Worm (Caenorhabditis elegans) whole organism, early embryonic: ENCODE measurements around the gene T25B9.8.

Experiments
- B0310.2 ChIP-seq: sonication (generic microtip); optimal IDR thresholded peaks from 2 replicates; lab custom pipeline; 2016; ENCODE audit warnings: mild to moderate bottlenecking, missing genetic modification characterization, missing compliant biosample characterization
- F13C5.2 ChIP-seq: sonication (generic microtip); optimal IDR thresholded peaks from 2 replicates; lab custom pipeline; 2017; ENCODE audit warnings: mild to moderate bottlenecking, missing genetic modification characterization, inconsistent platforms, missing compliant biosample characterization
- aly-1 ChIP-seq: sonication (generic microtip); optimal IDR thresholded peaks from 2 replicates; lab custom pipeline; 2016; ENCODE audit warnings: missing genetic modification characterization, missing compliant biosample characterization
- ama-1 ChIP-seq: fragments of 150-350 bp; optimal IDR thresholded peaks from 2 replicates; lab custom pipeline; 2014
- ceh-13 ChIP-seq: fragments of 200-800 bp; sonication (Bioruptor generic); optimal IDR thresholded peaks from 2 replicates; lab custom pipeline; 2018; ENCODE audit warnings: mild to moderate bottlenecking, missing genetic modification characterization, missing compliant biosample characterization
- ceh-36 ChIP-seq: sonication (generic microtip); optimal IDR thresholded peaks from 2 replicates; lab custom pipeline; 2016; ENCODE audit warnings: missing genetic modification characterization, inconsistent platforms, missing compliant biosample characterization
- ets-7 ChIP-seq: sonication (generic microtip); optimal IDR thresholded peaks from 2 replicates; lab custom pipeline; 2016; ENCODE audit warnings: missing genotype, missing genetic modification characterization, missing compliant biosample characterization
- flt-1 ChIP-seq: fragments of 200-800 bp; sonication (Bioruptor generic); IDR thresholded peaks from 2 replicates; pipeline ENCODE4 v1.3.6; 2022; ENCODE audit warnings: missing genetic modification characterization, missing compliant biosample characterization
- hmbx-1 ChIP-seq: sonication (generic microtip); optimal IDR thresholded peaks from 2 replicates; lab custom pipeline; 2016; ENCODE audit warnings: mild to moderate bottlenecking, missing genetic modification characterization, missing compliant biosample characterization
- hmg-4 ChIP-seq: fragments of 200-800 bp; sonication (Bioruptor generic); optimal IDR thresholded peaks from 2 replicates; lab custom pipeline; 2018; ENCODE audit warnings: mild to moderate bottlenecking, missing genetic modification characterization, missing compliant biosample characterization
- hnd-1 ChIP-seq: sonication (generic microtip); optimal IDR thresholded peaks from 2 replicates; lab custom pipeline; 2016; ENCODE audit warnings: missing genetic modification characterization, missing compliant biosample characterization
- pes-1 ChIP-seq: fragments of 200-800 bp; sonication (Bioruptor generic); IDR thresholded peaks from 2 replicates; pipeline ENCODE4 v1.3.6; 2022; ENCODE audit warnings: missing genetic modification reagents, missing genetic modification characterization, missing compliant biosample characterization
- scrt-1 ChIP-seq: fragments of 200-800 bp; sonication (Bioruptor generic); IDR thresholded peaks from 2 replicates; pipeline ENCODE4 v1.3.6; 2022; ENCODE audit warnings: missing genetic modification characterization, missing compliant biosample characterization
- sea-1 ChIP-seq: fragments of 200-800 bp; sonication (Bioruptor generic); conservative IDR thresholded peaks from 2 replicates; pipeline ENCODE4 v1.3.6; 2022; ENCODE audit warnings: missing genetic modification characterization, missing compliant biosample characterization
- tbx-11 ChIP-seq: fragments of 200-800 bp; sonication (Bioruptor generic); IDR thresholded peaks from 2 replicates; pipeline ENCODE4 v1.3.6; 2022; ENCODE audit warnings: missing genetic modification characterization, missing compliant biosample characterization
- tbx-37 ChIP-seq: fragments of 200-800 bp; sonication (Bioruptor generic); conservative IDR thresholded peaks from 2 replicates; pipeline ENCODE4 v1.3.6; 2022; ENCODE audit warnings: missing genetic modification reagents, missing genetic modification characterization, missing compliant biosample characterization
- tra-4 ChIP-seq: sonication (generic microtip); optimal IDR thresholded peaks from 2 replicates; lab custom pipeline; 2017; ENCODE audit warnings: missing genetic modification characterization, missing compliant biosample characterization

T25B9.8 gene

ce11 chrIV:10780583-10780982, 12.6 kb upstream of the T25B9.8 start, which contains the start of gene swt-3:
Gene swt-3 (minus strand): TSS chrIV:10780683.
- TF ChIP-seq scrt-1 (GFP tag; lab: Robert Waterston, UW) (no peak), pes-1 (GFP tag; lab: Robert Waterston, UW) (no peak), tra-4 (tag; lab: Kevin White, UChicago) (no peak), ceh-36 (tag; lab: Kevin White, UChicago) (no peak), ets-7 (no peak)

- TF ChIP-seq hmbx-1 (no peak), pes-1 (GFP tag; lab: Robert Waterston, UW) (no peak)
Observed at ce11 chrIV:10779328-10779727, 11.3 kb upstream of the T25B9.8 start.

DNA sequence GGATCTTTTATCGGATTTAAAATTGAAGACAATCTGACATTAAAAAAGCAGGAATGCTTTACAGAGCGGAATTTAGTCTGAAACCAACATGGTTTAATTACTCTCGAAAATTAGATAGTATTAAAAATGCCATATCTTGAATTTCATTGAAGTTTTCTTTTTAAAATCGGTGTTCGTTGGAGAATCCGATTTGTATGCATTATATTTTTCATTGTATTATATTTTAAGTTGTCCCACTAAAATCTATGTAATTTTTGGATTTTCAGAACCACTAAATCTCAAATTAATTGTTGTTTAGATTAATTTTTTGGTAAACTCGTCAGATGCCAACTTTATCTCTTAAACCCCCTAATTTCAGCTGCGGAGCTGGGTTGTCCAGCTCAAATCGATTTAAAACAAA, 10.6 kb upstream of the T25B9.8 start:
- TF ChIP-seq tra-4 (tag; lab: Kevin White, UChicago) (no peak), B0310.2 (tag; lab: Kevin White, UChicago) (no peak), ceh-13 (GFP tag; lab: Kevin White, UChicago) (no peak), hmg-4 (GFP tag; lab: Kevin White, UChicago) (no peak), scrt-1 (GFP tag; lab: Robert Waterston, UW) (no peak), hnd-1 (tag; lab: Kevin White, UChicago) (no peak), sea-1 (GFP tag; lab: Robert Waterston, UW) (no peak), flt-1 (no peak), ama-1 (no peak), tbx-37 (no peak), ceh-36 (tag; lab: Kevin White, UChicago) (no peak), hmbx-1 (no peak), tbx-11 (GFP tag; lab: Robert Waterston, UW) (no peak), pes-1 (GFP tag; lab: Robert Waterston, UW) (no peak), F13C5.2 (tag; lab: Kevin White, UChicago) (no peak), ets-7 (no peak), aly-1 (tag; lab: Kevin White, UChicago) (no peak)

- TF ChIP-seq hmg-4 (GFP tag; lab: Kevin White, UChicago) (no peak), scrt-1 (GFP tag; lab: Robert Waterston, UW) (no peak), ceh-13 (GFP tag; lab: Kevin White, UChicago) (no peak), sea-1 (GFP tag; lab: Robert Waterston, UW) (no peak), ama-1 (no peak), tra-4 (tag; lab: Kevin White, UChicago) (no peak), tbx-11 (GFP tag; lab: Robert Waterston, UW) (no peak), ceh-36 (tag; lab: Kevin White, UChicago) (no peak), flt-1 (no peak), pes-1 (GFP tag; lab: Robert Waterston, UW) (no peak), hnd-1 (tag; lab: Kevin White, UChicago) (no peak), F13C5.2 (tag; lab: Kevin White, UChicago) (no peak), hmbx-1 (no peak), B0310.2 (tag; lab: Kevin White, UChicago) (no peak), aly-1 (tag; lab: Kevin White, UChicago) (no peak), ets-7 (no peak)
Observed at ce11 chrIV:10777600-10777999, 9.6 kb upstream of the T25B9.8 start.

DNA sequence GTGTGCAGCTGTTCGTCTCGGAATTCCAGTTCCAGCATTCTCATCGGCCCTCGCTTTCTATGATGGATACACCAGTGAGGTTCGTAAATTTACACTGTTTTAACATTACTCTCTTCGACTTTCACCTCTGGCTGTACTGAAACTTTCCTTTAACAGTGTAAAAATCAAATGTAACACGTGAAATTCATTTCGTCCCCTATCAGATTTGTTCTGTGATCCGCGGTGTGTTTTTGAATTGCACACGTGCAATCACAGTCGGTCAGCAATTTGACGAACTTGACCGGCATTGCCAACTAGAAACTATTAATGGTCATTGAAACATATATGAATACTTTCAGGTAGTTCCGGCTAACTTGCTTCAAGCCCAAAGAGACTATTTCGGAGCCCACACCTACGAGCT, 9.1 kb upstream of the T25B9.8 start:
- TF ChIP-seq ceh-13 (GFP tag; lab: Kevin White, UChicago) (no peak), ceh-36 (tag; lab: Kevin White, UChicago) (no peak), scrt-1 (GFP tag; lab: Robert Waterston, UW) (no peak), tra-4 (tag; lab: Kevin White, UChicago) (no peak), hmg-4 (GFP tag; lab: Kevin White, UChicago) (no peak), sea-1 (GFP tag; lab: Robert Waterston, UW) (no peak), ama-1 (no peak), F13C5.2 (tag; lab: Kevin White, UChicago) (no peak), tbx-37 (no peak), hnd-1 (tag; lab: Kevin White, UChicago) (no peak), hmbx-1 (no peak), aly-1 (tag; lab: Kevin White, UChicago) (no peak), B0310.2 (tag; lab: Kevin White, UChicago) (no peak)

DNA sequence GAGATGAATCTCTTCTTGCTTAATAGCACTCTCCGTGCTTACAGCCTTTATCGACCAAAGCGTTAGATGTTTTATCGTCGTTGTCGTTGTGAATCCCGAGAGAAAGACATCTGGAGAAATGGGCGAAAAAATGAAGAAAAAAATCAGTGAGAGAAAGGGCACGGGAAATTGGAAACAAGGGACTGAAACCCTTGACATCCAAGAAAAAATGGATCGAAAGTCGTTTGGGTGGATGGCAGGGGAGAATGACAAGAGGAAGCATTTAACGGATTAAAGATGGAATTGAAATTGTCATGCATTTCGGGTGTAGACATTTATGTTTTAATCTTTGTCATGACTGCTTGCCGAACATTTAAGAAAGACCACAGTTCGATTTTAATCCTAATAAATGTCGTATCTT, 5.8 kb upstream of the T25B9.8 start, which contains the start of gene inpp-1:
TSS of gene inpp-1 (minus strand) at position 101 of the 400 bp plus-strand sequence.
- TF ChIP-seq pes-1 (GFP tag; lab: Robert Waterston, UW) (no peak), aly-1 (tag; lab: Kevin White, UChicago) (no peak), F13C5.2 (tag; lab: Kevin White, UChicago) (no peak), ceh-13 (GFP tag; lab: Kevin White, UChicago) (no peak), ama-1 (no peak), tbx-37 (no peak), scrt-1 (GFP tag; lab: Robert Waterston, UW) (no peak), flt-1 (no peak), hmbx-1 (no peak), ets-7 (no peak), tbx-11 (GFP tag; lab: Robert Waterston, UW) (no peak), B0310.2 (tag; lab: Kevin White, UChicago) (no peak), hnd-1 (tag; lab: Kevin White, UChicago) (no peak), ceh-36 (tag; lab: Kevin White, UChicago) (no peak)

DNA sequence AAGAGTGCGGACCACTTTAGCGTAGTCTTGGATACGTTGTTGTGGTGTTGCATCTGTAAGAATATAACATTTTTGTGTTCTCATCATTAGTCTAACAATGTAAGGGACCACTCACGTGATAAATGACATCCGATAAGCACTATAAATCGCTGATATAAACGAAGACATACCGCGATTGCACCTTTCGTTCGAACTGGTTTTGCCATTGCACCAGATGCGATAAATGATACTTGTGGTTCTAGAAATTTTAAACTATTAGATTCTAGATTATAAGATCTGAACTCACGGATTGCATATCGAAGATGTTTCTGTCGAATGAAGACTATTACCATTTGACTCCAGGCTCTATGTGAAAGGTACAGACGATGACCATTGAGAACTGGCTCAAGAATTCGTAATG, 3.3 kb upstream of the T25B9.8 start:
- TF ChIP-seq scrt-1 (GFP tag; lab: Robert Waterston, UW) = no peak
- TF ChIP-seq B0310.2 (tag; lab: Kevin White, UChicago) = no peak
- no peak for TF ChIP-seq ceh-36 (tag; lab: Kevin White, UChicago)
- TF ChIP-seq F13C5.2 (tag; lab: Kevin White, UChicago) = no peak
- TF ChIP-seq hmbx-1 = no peak
- TF ChIP-seq ets-7 = no peak
- TF ChIP-seq tbx-37 = no peak
- no peak for TF ChIP-seq sea-1 (GFP tag; lab: Robert Waterston, UW)
- no peak for TF ChIP-seq pes-1 (GFP tag; lab: Robert Waterston, UW)
- TF ChIP-seq tbx-11 (GFP tag; lab: Robert Waterston, UW) = no peak
- no peak for TF ChIP-seq hnd-1 (tag; lab: Kevin White, UChicago)
- TF ChIP-seq tra-4 (tag; lab: Kevin White, UChicago) = no peak
- no peak for TF ChIP-seq aly-1 (tag; lab: Kevin White, UChicago)
- TF ChIP-seq ceh-13 (GFP tag; lab: Kevin White, UChicago) = no peak
